Worm (Caenorhabditis elegans) whole organism, midembryonic: ENCODE measurements around the gene lido-10.

Experiments used
- T22C8.4 ChIP-seq: fragments of 200-800 bp; sonication (Bioruptor generic); IDR thresholded peaks from 2 replicates; pipeline ENCODE4 v1.3.6; 2022; ENCODE audit warnings: missing genetic modification characterization, missing compliant biosample characterization
- cog-1 ChIP-seq: sonication (generic microtip); optimal IDR thresholded peaks from 2 replicates; lab custom pipeline; 2016; ENCODE audit warnings: missing genetic modification characterization, missing compliant biosample characterization
- flt-1 ChIP-seq: fragments of 200-800 bp; sonication (Bioruptor generic); IDR thresholded peaks from 2 replicates; pipeline ENCODE4 v1.3.6; 2022; ENCODE audit warnings: missing genetic modification characterization, missing compliant biosample characterization
- klf-2 ChIP-seq: fragments of 200-800 bp; sonication (Bioruptor generic); conservative IDR thresholded peaks from 2 replicates; pipeline ENCODE4 v1.3.6; 2022; ENCODE audit warnings: missing genetic modification reagents, missing genetic modification characterization, missing compliant biosample characterization
- med-1 ChIP-seq: sonication (generic microtip); optimal IDR thresholded peaks from 2 replicates; lab custom pipeline; 2017; ENCODE audit warnings: missing genetic modification characterization, mild to moderate bottlenecking, missing compliant biosample characterization, antibody characterized with exemption, missing genetic modification reagents; ENCODE audit not compliant: insufficient read depth
- ref-1 ChIP-seq: fragments of 200-800 bp; sonication (Bioruptor generic); conservative IDR thresholded peaks from 2 replicates; pipeline ENCODE4 v1.3.6; 2022; ENCODE audit warnings: missing genetic modification reagents, missing genetic modification characterization, missing compliant biosample characterization
- tab-1 ChIP-seq: fragments of 200-800 bp; sonication (Bioruptor generic); IDR thresholded peaks from 2 replicates; pipeline ENCODE4 v1.3.6; 2022; ENCODE audit warnings: missing genetic modification characterization, missing compliant biosample characterization
- ztf-23 ChIP-seq: fragments of 200-800 bp; sonication (Bioruptor generic); IDR thresholded peaks from 2 replicates; pipeline ENCODE4 v1.3.6; 2022; ENCODE audit warnings: missing genetic modification reagents, missing genetic modification characterization, missing compliant biosample characterization
- ztf-29 ChIP-seq: fragments of 200-800 bp; sonication (Bioruptor generic); IDR thresholded peaks from 2 replicates; pipeline ENCODE4 v1.3.6; 2022; ENCODE audit warnings: missing genetic modification reagents, missing genetic modification characterization, missing compliant biosample characterization

DNA sequence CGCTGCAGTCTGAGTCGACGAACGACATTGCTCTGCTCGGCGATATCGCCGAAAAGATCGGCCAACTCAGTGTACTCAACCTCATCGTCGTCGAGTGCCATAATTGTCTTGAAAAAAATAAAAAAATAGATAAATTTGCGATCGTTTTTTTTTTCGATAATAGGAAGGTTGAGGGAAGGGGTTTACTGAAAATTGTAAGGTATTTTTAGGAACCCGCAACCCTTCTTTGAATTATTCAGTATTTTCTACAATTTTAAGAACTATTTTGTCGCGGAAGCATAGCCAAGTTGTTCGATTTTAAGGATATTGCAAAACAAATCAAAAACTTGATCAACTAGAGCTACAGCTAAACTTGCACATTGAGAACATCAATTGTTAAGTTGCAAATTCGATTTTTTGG is 9.8 kb downstream of the lido-10 start, which contains the start of gene C41H7.9:
- TF ChIP-seq klf-2 (GFP tag; lab: Robert Waterston, UW) (no peak), med-1 (GFP tag; lab: Kevin White, UChicago) (no peak), tab-1 (GFP tag; lab: Robert Waterston, UW) (no peak), ztf-23 (GFP tag; lab: Robert Waterston, UW) (no peak), flt-1 (GFP tag; lab: Robert Waterston, UW) (no peak), ref-1 (GFP tag; lab: Robert Waterston, UW) (no peak), cog-1 (tag; lab: Kevin White, UChicago) (no peak), T22C8.4 (GFP tag; lab: Robert Waterston, UW) (no peak), ztf-29 (GFP tag; lab: Robert Waterston, UW) (no peak)
